Fruit fly (Drosophila melanogaster) whole organism, prepupa: ENCODE data around the gene CG14321.

Source experiments
- Blimp-1 ChIP-seq: fragments of 200-800 bp; sonication (Bioruptor generic); optimal IDR thresholded peaks from 3 replicates; lab custom pipeline; 2017; ENCODE audit warnings: missing biosample characterization, missing genetic modification characterization, mild to moderate bottlenecking, moderate library complexity, missing genetic modification reagents
- CG10669 ChIP-seq: fragments of 200-800 bp; sonication (Bioruptor generic); optimal IDR thresholded peaks from 3 replicates; lab custom pipeline; 2018; ENCODE audit warnings: missing biosample characterization, mild to moderate bottlenecking, missing genetic modification characterization, moderate library complexity
- CG11294 ChIP-seq: fragments of 200-800 bp; sonication (Bioruptor generic); IDR thresholded peaks from 2 replicates; pipeline ENCODE4 v1.3.6; 2022; ENCODE audit warnings: missing biosample characterization, missing genetic modification characterization
- CG11762 ChIP-seq: fragments of 200-800 bp; sonication (Bioruptor generic); optimal IDR thresholded peaks from 3 replicates; lab custom pipeline; 2016; ENCODE audit warnings: missing biosample characterization, missing genetic modification characterization; ENCODE audit not compliant: insufficient read depth
- CG11902 ChIP-seq: fragments of 200-800 bp; sonication (Bioruptor generic); optimal IDR thresholded peaks from 3 replicates; lab custom pipeline; 2016; ENCODE audit warnings: missing biosample characterization, missing genetic modification characterization
- CG15336 ChIP-seq: fragments of 200-800 bp; sonication (Bioruptor generic); IDR thresholded peaks from 2 replicates; pipeline ENCODE4 v1.3.6; 2022; ENCODE audit warnings: missing biosample characterization, missing genetic modification characterization
- CG1621 ChIP-seq: fragments of 200-800 bp; sonication (Bioruptor generic); optimal IDR thresholded peaks from 3 replicates; lab custom pipeline; 2018; ENCODE audit warnings: missing biosample characterization, mild to moderate bottlenecking, missing genetic modification characterization
- CG16779 ChIP-seq: fragments of 200-800 bp; sonication (Bioruptor generic); optimal IDR thresholded peaks from 3 replicates; lab custom pipeline; 2017; ENCODE audit warnings: missing biosample characterization, mild to moderate bottlenecking, missing genetic modification characterization
- CG31627 ChIP-seq: fragments of 200-800 bp; sonication (Bioruptor generic); optimal IDR thresholded peaks from 3 replicates; lab custom pipeline; 2016; ENCODE audit warnings: missing biosample characterization, missing genetic modification characterization
- CG32006 ChIP-seq: fragments of 200-800 bp; sonication (Bioruptor generic); optimal IDR thresholded peaks from 3 replicates; lab custom pipeline; 2017; ENCODE audit warnings: missing biosample characterization, mild to moderate bottlenecking, missing genetic modification characterization
- CG34406 ChIP-seq: fragments of 200-800 bp; sonication (Bioruptor generic); optimal IDR thresholded peaks from 3 replicates; lab custom pipeline; 2016; ENCODE audit warnings: missing biosample characterization, missing genetic modification characterization
- CG3919 ChIP-seq: fragments of 200-800 bp; sonication (Bioruptor generic); optimal IDR thresholded peaks from 3 replicates; lab custom pipeline; 2016; ENCODE audit warnings: missing biosample characterization, missing genetic modification characterization
- CG4318 ChIP-seq: fragments of 200-800 bp; sonication (Bioruptor generic); optimal IDR thresholded peaks from 3 replicates; lab custom pipeline; 2017; ENCODE audit warnings: missing biosample characterization, mild to moderate bottlenecking, missing genetic modification characterization
- CG6163 ChIP-seq: fragments of 200-800 bp; sonication (Bioruptor generic); IDR thresholded peaks from 3 replicates; pipeline ENCODE4 v1.3.6; 2022; ENCODE audit warnings: missing biosample characterization, missing genetic modification characterization
- CG6276 ChIP-seq: fragments of 200-800 bp; sonication (Bioruptor generic); optimal IDR thresholded peaks from 2 replicates; lab custom pipeline; 2017; ENCODE audit warnings: missing biosample characterization, mild to moderate bottlenecking, missing genetic modification characterization
- CG6792 ChIP-seq: fragments of 200-800 bp; sonication (Bioruptor generic); optimal IDR thresholded peaks from 3 replicates; lab custom pipeline; 2016; ENCODE audit warnings: missing biosample characterization, missing genetic modification characterization
- CG6808 ChIP-seq: fragments of 200-800 bp; sonication (Bioruptor generic); optimal IDR thresholded peaks from 3 replicates; lab custom pipeline; 2017; ENCODE audit warnings: missing biosample characterization, missing genetic modification characterization, mild to moderate bottlenecking, moderate library complexity, missing genetic modification reagents
- CG7368 ChIP-seq: fragments of 200-800 bp; sonication (Bioruptor generic); optimal IDR thresholded peaks from 3 replicates; lab custom pipeline; 2016; ENCODE audit warnings: missing biosample characterization, missing genetic modification characterization
- CG8119 ChIP-seq: fragments of 200-800 bp; sonication (Bioruptor generic); IDR thresholded peaks from 3 replicates; pipeline ENCODE4 v1.3.6; 2022; ENCODE audit warnings: missing biosample characterization, missing genetic modification characterization
- CG8319 ChIP-seq: fragments of 200-800 bp; sonication (Bioruptor generic); optimal IDR thresholded peaks from 3 replicates; lab custom pipeline; 2016; ENCODE audit warnings: missing biosample characterization, missing genetic modification characterization
- CG8632 ChIP-seq: fragments of 200-800 bp; sonication (Bioruptor generic); optimal IDR thresholded peaks from 3 replicates; lab custom pipeline; 2016; ENCODE audit warnings: missing biosample characterization, missing genetic modification characterization
- Eip75B ChIP-seq: fragments of 200-800 bp; sonication (Bioruptor generic); optimal IDR thresholded peaks from 3 replicates; lab custom pipeline; 2016; ENCODE audit warnings: missing biosample characterization, missing genetic modification characterization
- Eip78C ChIP-seq: fragments of 200-800 bp; sonication (Bioruptor generic); peaks from one replicate; lab custom pipeline; 2016; ENCODE audit warnings: missing biosample characterization, missing genetic modification characterization
- Eip93F ChIP-seq: fragments of 200-800 bp; sonication (Bioruptor generic); optimal IDR thresholded peaks from 2 replicates; lab custom pipeline; 2016; ENCODE audit warnings: missing biosample characterization, mild to moderate bottlenecking, missing genetic modification characterization
- Hr38 ChIP-seq: sonication (Bioruptor generic); optimal IDR thresholded peaks from 2 replicates; lab custom pipeline; 2016; ENCODE audit warnings: missing biosample characterization, missing genetic modification characterization
- Hr39 ChIP-seq: fragments of 200-800 bp; sonication (Bioruptor generic); optimal IDR thresholded peaks from 2 replicates; lab custom pipeline; 2016; ENCODE audit warnings: missing biosample characterization, missing genetic modification characterization
- Hr4 ChIP-seq: fragments of 200-800 bp; sonication (Bioruptor generic); optimal IDR thresholded peaks from 3 replicates; lab custom pipeline; 2016; ENCODE audit warnings: missing biosample characterization, missing genetic modification characterization
- Met ChIP-seq: fragments of 200-800 bp; sonication (Bioruptor generic); optimal IDR thresholded peaks from 3 replicates; lab custom pipeline; 2016; ENCODE audit warnings: missing biosample characterization, missing genetic modification characterization
- OdsH ChIP-seq: fragments of 200-800 bp; sonication (Bioruptor generic); optimal IDR thresholded peaks from 3 replicates; lab custom pipeline; 2016; ENCODE audit warnings: missing biosample characterization, missing genetic modification characterization
- Smox ChIP-seq: fragments of 200-800 bp; sonication (Bioruptor generic); optimal IDR thresholded peaks from 3 replicates; lab custom pipeline; 2016; ENCODE audit warnings: missing biosample characterization, missing genetic modification characterization
- Sox14 ChIP-seq: fragments of 200-800 bp; sonication (Bioruptor generic); optimal IDR thresholded peaks from 3 replicates; lab custom pipeline; 2016; ENCODE audit warnings: missing biosample characterization, missing genetic modification characterization
- Sox15 ChIP-seq: fragments of 200-800 bp; sonication (Bioruptor generic); optimal IDR thresholded peaks from 3 replicates; lab custom pipeline; 2016; ENCODE audit warnings: missing biosample characterization, missing genetic modification characterization
- achi ChIP-seq: fragments of 200-800 bp; sonication (Bioruptor generic); optimal IDR thresholded peaks from 3 replicates; lab custom pipeline; 2016; ENCODE audit warnings: missing biosample characterization, missing genetic modification characterization
- cyc ChIP-seq: fragments of 200-800 bp; sonication (Bioruptor generic); optimal IDR thresholded peaks from 3 replicates; lab custom pipeline; 2016; ENCODE audit warnings: missing biosample characterization, missing genetic modification characterization
- dac ChIP-seq: fragments of 200-800 bp; sonication (Bioruptor generic); optimal IDR thresholded peaks from 2 replicates; lab custom pipeline; 2017; ENCODE audit warnings: missing biosample characterization, mild to moderate bottlenecking, missing genetic modification characterization
- dsx ChIP-seq: fragments of 200-800 bp; optimal IDR thresholded peaks from 3 replicates; lab custom pipeline; 2019; ENCODE audit warnings: missing biosample characterization, mild to moderate bottlenecking, missing genetic modification characterization, moderate library complexity; ENCODE audit not compliant: poor library complexity, severe bottlenecking
- eg ChIP-seq: fragments of 200-800 bp; sonication (Bioruptor generic); IDR thresholded peaks from 3 replicates; pipeline ENCODE4 v1.3.6; 2022; ENCODE audit warnings: missing biosample characterization, missing genetic modification characterization
- esn ChIP-seq: fragments of 200-800 bp; sonication (Bioruptor generic); optimal IDR thresholded peaks from 2 replicates; lab custom pipeline; 2016; ENCODE audit warnings: missing biosample characterization, mild to moderate bottlenecking, missing genetic modification characterization, moderate library complexity
- fd59A ChIP-seq: fragments of 200-800 bp; sonication (Bioruptor generic); optimal IDR thresholded peaks from 2 replicates; lab custom pipeline; 2017; ENCODE audit warnings: missing biosample characterization, mild to moderate bottlenecking, missing genetic modification characterization, missing genetic modification reagents
- fd85E ChIP-seq: fragments of 200-800 bp; sonication (Bioruptor generic); optimal IDR thresholded peaks from 3 replicates; lab custom pipeline; 2016; ENCODE audit warnings: missing biosample characterization, missing genetic modification characterization
- fkh ChIP-seq: fragments of 200-800 bp; sonication (Bioruptor generic); optimal IDR thresholded peaks from 3 replicates; lab custom pipeline; 2017; ENCODE audit warnings: missing biosample characterization, mild to moderate bottlenecking, missing genetic modification characterization, moderate library complexity
- lz ChIP-seq: fragments of 200-800 bp; sonication (Bioruptor generic); optimal IDR thresholded peaks from 3 replicates; lab custom pipeline; 2016; ENCODE audit warnings: missing biosample characterization, missing genetic modification characterization
- net ChIP-seq: fragments of 200-800 bp; sonication (Bioruptor generic); optimal IDR thresholded peaks from 3 replicates; lab custom pipeline; 2016; ENCODE audit warnings: missing biosample characterization, missing genetic modification characterization
- pdm3 ChIP-seq: fragments of 200-800 bp; sonication (Bioruptor generic); optimal IDR thresholded peaks from 3 replicates; lab custom pipeline; 2016; ENCODE audit warnings: missing biosample characterization, missing genetic modification characterization
- salr ChIP-seq, 2 experiments: fragments of 200-800 bp; sonication (Bioruptor generic); optimal IDR thresholded peaks; 3 replicates each; lab custom pipeline; 2016 to 2018; ENCODE audit warnings: missing biosample characterization in 2 of 2, missing genetic modification characterization in 2 of 2, mild to moderate bottlenecking in 1 of 2
- spab ChIP-seq: fragments of 200-800 bp; sonication (Bioruptor generic); optimal IDR thresholded peaks from 2 replicates; lab custom pipeline; 2017; ENCODE audit warnings: missing biosample characterization, mild to moderate bottlenecking, missing genetic modification characterization, missing genetic modification reagents
- ss ChIP-seq, 2 experiments: fragments of 200-800 bp; sonication (Bioruptor generic); optimal IDR thresholded peaks; 2 replicates in 1 of 2; 3 replicates in 1 of 2; lab custom pipeline; 2017 to 2018; ENCODE audit warnings: mild to moderate bottlenecking in 2 of 2, missing biosample characterization in 2 of 2, missing genetic modification characterization in 2 of 2, moderate library complexity in 1 of 2
- svp ChIP-seq: fragments of 200-800 bp; sonication (Bioruptor generic); peaks from one replicate; lab custom pipeline; 2016; ENCODE audit warnings: missing biosample characterization, missing genetic modification characterization
- topi ChIP-seq: fragments of 200-800 bp; sonication (Bioruptor generic); optimal IDR thresholded peaks from 3 replicates; lab custom pipeline; 2016; ENCODE audit warnings: missing biosample characterization, missing genetic modification characterization
- vri ChIP-seq: fragments of 200-800 bp; sonication (Bioruptor generic); optimal IDR thresholded peaks from 3 replicates; lab custom pipeline; 2016; ENCODE audit warnings: missing biosample characterization, mild to moderate bottlenecking, missing genetic modification characterization

The CG14321 gene

DNA sequence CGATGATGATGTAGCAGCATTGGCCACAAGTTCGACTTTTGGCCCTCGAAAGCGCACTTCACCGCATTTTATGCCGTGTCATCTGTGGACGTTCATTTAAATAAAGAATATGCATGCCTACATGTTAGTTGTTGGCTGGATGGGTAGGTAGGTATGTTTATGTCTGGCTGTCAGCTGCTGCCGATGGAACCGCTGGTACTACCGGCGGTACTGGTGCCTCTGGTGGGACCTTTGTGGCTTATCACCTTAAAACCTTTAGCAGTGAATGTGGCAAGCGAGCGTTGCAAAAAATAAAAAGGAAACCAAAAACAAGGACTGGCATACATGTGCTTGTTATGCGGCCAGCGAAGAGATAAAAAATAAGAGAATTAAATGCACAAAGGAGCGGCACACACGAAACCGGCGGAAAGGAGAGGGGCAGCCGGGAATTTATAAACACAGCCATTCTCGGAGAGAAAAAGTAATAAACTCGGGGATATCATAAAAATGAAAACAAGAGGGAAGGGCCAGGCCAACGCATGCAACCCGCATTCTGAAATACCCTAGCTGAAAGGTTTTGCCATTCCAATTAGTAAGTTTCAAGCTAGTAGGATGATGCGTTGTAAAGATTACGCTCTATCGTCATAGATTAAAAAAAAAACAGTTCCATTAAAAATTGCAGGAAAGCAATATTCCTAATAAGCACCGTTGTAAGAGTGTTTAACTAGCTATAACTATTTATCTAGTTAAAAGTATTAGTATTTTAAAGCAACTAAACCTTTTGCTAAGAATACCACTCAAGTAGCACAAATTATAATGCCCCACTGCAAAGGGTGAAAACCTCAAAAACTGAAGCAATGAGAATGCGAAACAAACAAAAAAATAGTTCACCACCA lies 31.2 kb upstream of the CG14321 start:
- TF ChIP-seq achi (GFP tag; lab: Kevin White, UChicago) (peak; percentile 74), CG7368 (GFP tag; lab: Kevin White, UChicago) (peak; percentile 53), CG10669 (peak; percentile 81), CG8632 (GFP tag; lab: Kevin White, UChicago) (peak; percentile 75), Hr38 (GFP tag; lab: Kevin White, UChicago) (no peak), fkh (GFP tag; lab: Kevin White, UChicago) (no peak), Smox (GFP tag; lab: Kevin White, UChicago) (peak; percentile 73), Hr39 (peak; percentile 63), CG6276 (GFP tag; lab: Kevin White, UChicago) (peak; percentile 3), Eip75B (GFP tag; lab: Kevin White, UChicago) (peak; percentile 84), Sox15 (peak; percentile 73), fd85E (GFP tag; lab: Kevin White, UChicago) (no peak), Sox14 (peak; percentile 84), CG6808 (GFP tag; lab: Kevin White, UChicago) (peak; percentile 65), CG3919 (peak; percentile 49), CG32006 (GFP tag; lab: Kevin White, UChicago) (peak; percentile 81), ss (GFP tag; optimal IDR thresholded peaks at IDR 0.05; lab: Kevin White, UChicago) (peak; percentile 54 to 84), vri (GFP tag; lab: Kevin White, UChicago) (peak; percentile 15), pdm3 (GFP tag; lab: Kevin White, UChicago) (peak; percentile 86), CG6792 (GFP tag; lab: Kevin White, UChicago) (peak; percentile 69), CG11762 (GFP tag; lab: Kevin White, UChicago) (peak; percentile 52), CG16779 (tag; lab: Kevin White, UChicago) (peak; percentile 34), spab (GFP tag; lab: Kevin White, UChicago) (peak; percentile 77), CG1621 (peak; percentile 77), eg (GFP tag; lab: Robert Waterston, UW) (peak; percentile 53; the same call in 1 of the 3 replicates), Hr4 (GFP tag; lab: Kevin White, UChicago) (peak; percentile 62), CG11902 (GFP tag; lab: Kevin White, UChicago) (peak; percentile 24), CG4318 (GFP tag; lab: Kevin White, UChicago) (peak; percentile 34), net (GFP tag; lab: Kevin White, UChicago) (peak; percentile 59), CG15336 (GFP tag; lab: Robert Waterston, UW) (peak; percentile 47; the same call in 1 of the 2 replicates), dsx (GFP tag; lab: Kevin White, UChicago) (peak; percentile 63), fd59A (peak; percentile 91), salr (GFP tag; optimal IDR thresholded peaks at IDR 0.05; lab: Kevin White, UChicago) (peak; percentile 68 to 69), lz (GFP tag; lab: Kevin White, UChicago) (peak; percentile 75), CG11294 (GFP tag; lab: Robert Waterston, UW) (peak; percentile 35; the same call in 1 of the 2 replicates), Met (peak; percentile 77), cyc (GFP tag; lab: Kevin White, UChicago) (peak; percentile 58), dac (no peak), Blimp-1 (GFP tag; lab: Kevin White, UChicago) (peak; percentile 5), topi (GFP tag; lab: Kevin White, UChicago) (peak; percentile 55), Eip93F (GFP tag; lab: Kevin White, UChicago) (no peak), OdsH (peak; percentile 86), esn (peak; percentile 76), CG34406 (GFP tag; lab: Kevin White, UChicago) (peak; percentile 77), CG6163 (GFP tag; lab: Robert Waterston, UW) (no peak), CG31627 (GFP tag; lab: Kevin White, UChicago) (peak; percentile 75), svp (GFP tag; lab: Kevin White, UChicago) (peak; percentile 90), CG8319 (GFP tag; lab: Kevin White, UChicago) (peak; percentile 66), CG8119 (peak; percentile 74), Eip78C (GFP tag; lab: Kevin White, UChicago) (peak; percentile 95)
